Fruit fly (Drosophila melanogaster): ENCODE measurements around the gene CG6040.

dm6 chr3R:19067876-19068406, 28.8 kb upstream of the CG6040 start:
- TF ChIP-seq Pif1A (GFP tag; optimal IDR thresholded peaks at IDR 0.05) (no peak), CG9948 (tag; optimal IDR thresholded peaks at IDR 0.05) (no peak)
